Worm (Caenorhabditis elegans) whole organism, L4/young adult: Measurements from ENCODE around the gene nlp-47.

Experiments used
- W03F9.2 ChIP-seq: fragments of 150-350 bp; optimal IDR thresholded peaks from 2 replicates; lab custom pipeline; 2014; ENCODE audit warnings: missing biosample characterization, missing genetic modification characterization
- dao-5 ChIP-seq: sonication (generic microtip); optimal IDR thresholded peaks from 2 replicates; lab custom pipeline; 2016; ENCODE audit warnings: missing genotype, missing genetic modification characterization, moderate library complexity, missing compliant biosample characterization
- him-1 ChIP-seq: sonication (generic microtip); optimal IDR thresholded peaks from 2 replicates; lab custom pipeline; 2016; ENCODE audit warnings: missing genotype, missing genetic modification reagents, missing genetic modification characterization, missing compliant biosample characterization

nlp-47 gene

ce11 chrIV:5326144-5326543, 35.5 kb downstream of the nlp-47 start, which contains the start of gene Y4C6B.4:
TSS of gene Y4C6B.4 (plus strand) at chrIV:5326444.
- TF ChIP-seq dao-5 (tag; lab: Kevin White, UChicago) (no peak), W03F9.2 (no peak), him-1 (tag; lab: Kevin White, UChicago) (no peak)

DNA sequence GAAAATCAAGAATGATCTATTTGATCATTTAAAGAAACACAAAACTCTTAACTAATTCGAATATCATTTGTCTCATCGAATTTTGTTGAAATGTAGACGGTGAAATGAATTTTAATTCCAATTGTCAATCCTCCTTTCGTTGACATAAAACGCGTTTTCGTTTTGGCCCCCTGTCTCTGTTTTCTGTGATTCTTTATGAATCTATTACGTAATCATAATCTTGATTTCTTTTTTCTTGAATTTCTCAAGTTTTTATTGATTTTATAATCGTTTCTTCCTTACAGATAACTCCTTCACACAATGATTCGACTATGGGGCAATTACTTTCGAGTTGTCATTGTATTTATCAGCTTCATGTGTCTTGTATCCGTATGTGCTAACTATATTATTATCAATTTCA, 41.5 kb downstream of the nlp-47 start, which contains the start of gene Y4C6B.3:
TSS of gene Y4C6B.3 (plus strand) at position 301 of the 400 bp plus-strand sequence.
- TF ChIP-seq him-1 (tag; lab: Kevin White, UChicago): no peak
- TF ChIP-seq W03F9.2: no peak

DNA sequence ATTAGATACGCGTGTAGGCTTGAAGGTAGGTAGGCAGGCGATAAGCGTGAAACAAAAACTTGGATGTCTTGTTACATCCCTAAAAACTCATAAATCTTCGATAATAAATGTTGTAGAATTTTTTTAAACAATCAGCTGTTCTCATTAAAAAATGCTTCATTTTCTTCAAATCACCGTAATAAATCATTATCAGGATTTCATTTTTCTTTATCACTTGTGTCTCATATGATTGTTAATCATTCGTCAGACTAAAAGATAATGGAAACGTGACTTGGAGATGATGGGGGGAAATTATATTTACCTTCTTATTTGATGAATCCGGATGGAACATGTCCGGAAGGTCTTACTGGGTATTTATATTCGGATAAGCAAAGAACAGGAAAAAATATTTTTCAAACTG, 42.8 kb downstream of the nlp-47 start:
- TF ChIP-seq him-1 (tag; lab: Kevin White, UChicago): no peak
- TF ChIP-seq W03F9.2: no peak
- no peak for TF ChIP-seq dao-5 (tag; lab: Kevin White, UChicago)

DNA sequence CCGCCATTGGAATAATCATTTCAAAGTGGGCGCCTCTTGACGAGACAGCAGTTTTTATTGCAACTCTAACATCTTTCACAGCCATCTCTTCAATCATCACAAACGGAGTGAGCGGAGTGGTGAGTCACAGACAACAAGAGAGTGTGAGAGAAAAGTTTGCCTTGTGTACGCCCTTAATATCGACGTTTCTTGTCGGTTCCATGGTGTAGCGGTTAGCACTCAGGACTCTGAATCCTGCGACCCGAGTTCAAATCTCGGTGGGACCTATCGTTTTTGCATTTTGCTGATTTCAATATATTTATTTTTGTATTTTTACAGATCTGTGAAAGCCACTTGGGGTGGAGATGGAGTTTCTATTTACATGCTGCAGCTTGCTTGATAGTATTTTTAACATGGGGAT, 43.9 kb downstream of the nlp-47 start:
- TF ChIP-seq him-1 (tag; lab: Kevin White, UChicago): no peak
- TF ChIP-seq dao-5 (tag; lab: Kevin White, UChicago): peak; percentile 22

DNA sequence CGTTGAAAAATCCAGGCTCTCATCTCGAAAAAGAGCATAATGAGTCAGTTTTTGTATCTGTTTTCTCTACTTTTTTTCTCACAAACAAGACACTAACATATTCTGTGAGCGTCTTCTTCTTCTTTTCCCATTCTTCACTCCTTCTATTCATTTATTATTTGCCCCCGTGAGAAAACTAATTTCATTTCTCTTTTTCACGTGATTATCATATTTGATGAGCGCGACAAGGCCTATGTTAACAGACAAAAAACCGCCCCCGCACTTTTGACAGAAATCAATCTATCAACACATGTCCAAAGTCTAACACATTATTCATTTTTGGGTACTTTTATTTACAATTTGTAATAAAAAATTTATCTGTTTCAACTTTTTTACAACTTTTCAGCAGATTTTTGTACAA, 47.0 kb downstream of the nlp-47 start:
- TF ChIP-seq dao-5 (tag; lab: Kevin White, UChicago) (no peak), him-1 (tag; lab: Kevin White, UChicago) (no peak), W03F9.2 (no peak)

DNA sequence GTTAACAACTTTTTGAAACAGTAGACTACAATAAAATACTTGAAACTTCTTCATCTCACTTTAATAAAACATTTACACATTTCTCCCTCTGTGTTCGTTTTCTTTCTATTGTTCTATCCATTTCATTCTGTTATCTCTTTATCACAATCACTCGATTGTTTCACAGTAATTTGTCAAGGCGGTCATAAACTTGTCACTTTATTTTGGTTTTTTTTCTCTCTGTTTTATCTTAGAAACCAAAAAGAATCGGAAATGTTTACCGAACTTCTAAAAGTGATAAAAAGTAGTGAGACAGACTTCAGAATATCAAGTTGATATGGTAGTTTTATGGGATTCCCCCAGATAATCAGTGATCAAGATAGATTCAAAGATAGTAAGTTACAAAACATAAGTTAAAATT, 48.6 kb downstream of the nlp-47 start, which contains the start of gene Y4C6B.2:
TSS of gene Y4C6B.2 (plus strand) at position 320 of the 400 bp plus-strand sequence.
- TF ChIP-seq him-1 (tag; lab: Kevin White, UChicago) (no peak), W03F9.2 (no peak), dao-5 (tag; lab: Kevin White, UChicago) (no peak)
